Worm (Caenorhabditis elegans): ENCODE measurements around the gene nlp-2.

Gene nlp-2

ce11 chrX:2304496-2304895 lies 40.1 kb downstream of the nlp-2 start:
- TF ChIP-seq aha-1 (tag) (peak; percentile 96), nhr-28 (tag; optimal IDR thresholded peaks at IDR 0.05) (no peak)

- TF ChIP-seq lim-7 (GFP tag; IDR thresholded peaks at IDR 0.05) (no peak), mxl-3 (GFP tag; optimal IDR thresholded peaks at IDR 0.05) (peak; percentile 0)
These were observed 41.3 kb downstream of the nlp-2 start for ce11 chrX:2303253-2303652.

ce11 chrX:2302782-2303181 lies 41.8 kb downstream of the nlp-2 start, which contains the start of gene hum-6:
hum-6 (plus strand) TSS chrX:2303082.
- no peak for TF ChIP-seq nhr-28 (tag; optimal IDR thresholded peaks at IDR 0.05)
- TF ChIP-seq daf-16 (GFP tag; optimal IDR thresholded peaks at IDR 0.05), result no peak
- TF ChIP-seq daf-16 (tag; optimal IDR thresholded peaks at IDR 0.05), result no peak
- no peak for TF ChIP-seq egl-27 (tag; optimal IDR thresholded peaks at IDR 0.05)
- no peak for TF ChIP-seq unc-39 (tag; optimal IDR thresholded peaks at IDR 0.05)
- TF ChIP-seq cey-2 (tag; optimal IDR thresholded peaks at IDR 0.05; ENCODE audit: borderline replicate concordance, insufficient read depth), result no peak
- TF ChIP-seq ces-1 (GFP tag; optimal IDR thresholded peaks at IDR 0.05), result no peak
- TF ChIP-seq zip-11 (GFP tag; IDR thresholded peaks at IDR 0.05), result no peak
- TF ChIP-seq ama-1 (optimal IDR thresholded peaks at IDR 0.05), result no peak

ce11 chrX:2301821-2302220 lies 42.7 kb downstream of the nlp-2 start:
- TF ChIP-seq set-16 (GFP tag; IDR thresholded peaks at IDR 0.05) (peak; percentile 84), zip-2 (tag; optimal IDR thresholded peaks at IDR 0.05) (no peak)

ce11 chrX:2294198-2294800 lies 50.3 kb downstream of the nlp-2 start, which contains the start of gene T10H10.2:
T10H10.2 (plus strand) TSS chrX:2294750.
- TF ChIP-seq ztf-7 (tag; optimal IDR thresholded peaks at IDR 0.05) (no peak), unc-62 (GFP tag; optimal IDR thresholded peaks at IDR 0.05 in 1 of 2) (peak in 1 of 2 experiments; percentile 94), unc-62 (tag; optimal IDR thresholded peaks at IDR 0.05) (no peak)
